Worm (Caenorhabditis elegans): ENCODE results near the gene srh-8.

DNA sequence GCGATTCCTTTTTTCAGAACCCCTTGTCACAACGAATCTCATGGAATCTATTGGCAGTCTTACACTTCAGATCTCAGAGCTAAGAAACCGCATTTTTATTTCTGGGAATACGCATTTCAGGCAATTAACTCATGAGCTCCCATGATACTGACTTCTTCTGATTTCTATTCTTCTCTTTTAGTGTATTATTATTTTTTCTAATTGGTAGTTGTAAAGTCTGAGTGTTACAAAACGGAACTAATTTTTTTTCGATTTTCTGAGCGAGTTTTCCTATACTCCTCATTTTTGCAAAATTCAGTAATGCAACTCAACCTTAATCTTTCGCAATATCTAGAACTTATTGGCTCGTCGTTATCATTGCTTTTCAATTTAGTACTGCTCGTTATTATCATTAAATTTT is 31.0 kb upstream of the srh-8 start, which contains the start of gene str-82:
- no peak for TF ChIP-seq R02D3.7 (tag; optimal IDR thresholded peaks at IDR 0.05)
- TF ChIP-seq hlh-30 (tag; optimal IDR thresholded peaks at IDR 0.05; ENCODE audit: insufficient read depth) = no peak
- no peak for TF ChIP-seq nhr-25 (tag; optimal IDR thresholded peaks at IDR 0.05; ENCODE audit: borderline replicate concordance, insufficient read depth)
- no peak for TF ChIP-seq zip-11 (GFP tag; IDR thresholded peaks at IDR 0.05)
- no peak for TF ChIP-seq zfp-2 (tag; optimal IDR thresholded peaks at IDR 0.05)

All from whole organism, L4 larva.